Fruit fly (Drosophila melanogaster) whole organism, wandering third instar larva: ENCODE measurements around the gene CG7992.

Experiments used
- N ChIP-seq: fragments of >200 bp; optimal IDR thresholded peaks from 2 replicates; lab custom pipeline; 2018; ENCODE audit warnings: missing biosample characterization, missing external identifiers, missing genetic modification characterization
- br ChIP-seq: fragments of 200-800 bp; sonication (Bioruptor generic); optimal IDR thresholded peaks from 2 replicates; lab custom pipeline; 2016; ENCODE audit warnings: missing biosample characterization, missing genetic modification characterization
- dsf ChIP-seq: sonication (Bioruptor generic); optimal IDR thresholded peaks from 2 replicates; lab custom pipeline; 2016; ENCODE audit warnings: missing biosample characterization, missing genetic modification characterization, borderline replicate concordance
- lola ChIP-seq: fragments of >200 bp; optimal IDR thresholded peaks from 2 replicates; lab custom pipeline; 2017; ENCODE audit warnings: missing biosample characterization, missing genetic modification characterization
- rgr ChIP-seq: fragments of 200-800 bp; sonication (Bioruptor generic); optimal IDR thresholded peaks from 3 replicates; lab custom pipeline; 2016; ENCODE audit warnings: missing biosample characterization, mild to moderate bottlenecking, missing genetic modification characterization

DNA sequence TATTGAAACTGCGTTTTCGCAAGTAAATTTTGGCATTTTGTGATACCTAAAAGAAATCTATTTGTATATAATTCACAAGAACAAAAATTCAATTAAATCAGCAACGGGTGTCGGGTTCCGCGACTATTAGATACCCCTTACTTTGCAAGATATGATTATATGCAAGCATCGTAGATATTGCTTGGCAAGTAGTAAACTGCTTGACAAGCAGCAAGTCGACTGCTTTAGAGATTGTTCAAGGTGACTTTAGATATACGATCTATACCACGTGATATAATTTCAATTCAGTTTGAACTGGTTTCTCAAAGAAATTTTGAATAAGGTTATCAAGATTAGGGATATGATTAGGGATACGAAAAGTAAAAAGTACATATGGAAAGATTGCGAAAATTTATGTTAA, 31.3 kb upstream of the CG7992 start:
- no peak for TF ChIP-seq br (GFP tag; lab: Kevin White, UChicago)
- no peak for TF ChIP-seq N (GFP tag; lab: Kevin White, UChicago)
- TF ChIP-seq dsf (GFP tag; lab: Kevin White, UChicago), result no peak
- no peak for TF ChIP-seq rgr (GFP tag; lab: Kevin White, UChicago)
- TF ChIP-seq lola (GFP tag; lab: Kevin White, UChicago), result no peak
